Worm (Caenorhabditis elegans) whole organism, late embryonic: ENCODE data around the gene C28C12.12.

Experiments
- ceh-6 ChIP-seq: fragments of 200-800 bp; sonication (Bioruptor generic); optimal IDR thresholded peaks from 2 replicates; lab custom pipeline; 2018; ENCODE audit warnings: mild to moderate bottlenecking, missing genetic modification characterization, missing compliant biosample characterization
- elt-2 ChIP-seq: sonication (generic microtip); optimal IDR thresholded peaks from 2 replicates; lab custom pipeline; 2016; ENCODE audit warnings: missing genetic modification reagents, missing genetic modification characterization, missing compliant biosample characterization

DNA sequence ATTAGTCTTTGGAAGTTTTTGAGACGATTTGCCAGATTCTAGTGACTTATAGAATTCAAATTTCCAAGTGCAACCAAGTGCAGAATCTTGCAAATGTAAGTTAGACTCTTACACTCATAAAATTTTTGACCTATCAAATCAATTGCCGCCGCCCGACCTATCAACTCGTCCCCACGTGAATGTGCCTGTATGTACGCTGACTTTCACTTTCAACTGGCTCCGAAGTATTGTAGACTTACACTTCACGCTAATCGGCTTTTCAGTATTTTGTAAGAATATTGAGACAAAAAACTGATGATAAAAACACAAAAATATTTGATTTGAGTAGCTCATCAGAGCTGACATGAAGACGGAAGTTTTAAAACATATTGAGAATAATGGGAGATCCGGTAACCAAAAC lies 36.6 kb upstream of the C28C12.12 start:
- TF ChIP-seq ceh-6 (GFP tag; lab: Kevin White, UChicago) (no peak), elt-2 (no peak)
